Worm (Caenorhabditis elegans): Measurements from ENCODE around the gene idpp-8.
A peak's percentile ranks its signal among the peaks of the same experiment; 100 is the strongest.

idpp-8 gene

DNA sequence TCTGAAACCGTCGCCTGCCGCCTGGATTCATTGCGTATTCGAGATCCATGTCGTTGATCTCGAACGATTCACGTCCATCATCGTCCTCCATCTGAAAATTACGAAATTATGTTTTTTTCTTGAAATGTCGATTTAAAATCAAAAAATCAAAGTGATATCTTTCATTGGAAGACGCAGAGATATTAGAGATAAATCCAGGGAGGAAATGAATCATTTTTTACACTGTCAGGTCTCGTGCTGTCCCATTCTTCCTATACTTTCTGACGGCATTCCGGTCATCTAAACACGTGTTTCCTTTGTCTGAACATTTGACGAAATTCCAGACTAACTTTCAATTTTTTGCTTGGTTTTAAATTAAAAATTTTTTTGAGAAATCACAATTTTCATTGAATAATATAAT, 34.6 kb downstream of the idpp-8 start, which contains the start of gene stip-1:
Gene stip-1, minus strand, starts transcription at position 98 of the 400 bp plus-strand sequence.
- TF ChIP-seq Y75B8A.6 (GFP tag; IDR thresholded peaks at IDR 0.05) (no peak), mxl-3 (GFP tag; optimal IDR thresholded peaks at IDR 0.05) (peak; percentile 25)

DNA sequence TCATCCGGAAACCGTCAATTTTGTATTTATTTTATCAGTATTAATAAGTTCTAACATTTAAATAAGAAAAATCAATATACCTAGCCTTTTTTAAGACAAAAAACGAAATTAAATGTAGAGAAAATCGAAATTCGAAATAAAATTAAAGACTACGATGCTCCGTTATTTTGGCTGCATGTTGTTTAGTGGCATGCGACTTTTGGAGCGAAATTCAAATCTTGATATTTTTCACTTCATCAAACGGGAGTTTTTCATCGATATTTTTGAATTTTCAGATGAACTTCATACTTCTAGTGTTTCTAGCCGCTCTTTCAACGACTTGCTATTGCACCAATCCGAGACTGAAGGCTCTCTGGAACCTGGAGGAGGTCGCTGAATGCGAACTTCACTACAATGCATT, 35.1 kb downstream of the idpp-8 start, which contains the start of gene C07E3.9:
Gene C07E3.9, plus strand, starts transcription at position 270 of the 400 bp plus-strand sequence.
- no peak for TF ChIP-seq lim-7 (GFP tag; IDR thresholded peaks at IDR 0.05)
- no peak for TF ChIP-seq R02D3.7 (tag; optimal IDR thresholded peaks at IDR 0.05)
- TF ChIP-seq dpl-1 (GFP tag; optimal IDR thresholded peaks at IDR 0.05): peak; percentile 91
- no peak for TF ChIP-seq F10B5.3 (tag; optimal IDR thresholded peaks at IDR 0.05)
- TF ChIP-seq ceh-82 (tag; optimal IDR thresholded peaks at IDR 0.05): no peak
- peak; percentile 19 for TF ChIP-seq mes-2 (tag; optimal IDR thresholded peaks at IDR 0.05; ENCODE audit: poor library complexity, severe bottlenecking)
- TF ChIP-seq fkh-10 (GFP tag; optimal IDR thresholded peaks at IDR 0.05): no peak
- TF ChIP-seq aha-1 (tag): peak; percentile 91
- peak; percentile 65; the same call in 1 of the 2 replicates for TF ChIP-seq Y48G9A.11 (GFP tag; IDR thresholded peaks at IDR 0.05)
- TF ChIP-seq T20F7.1 (GFP tag; optimal IDR thresholded peaks at IDR 0.05): peak; percentile 94

DNA sequence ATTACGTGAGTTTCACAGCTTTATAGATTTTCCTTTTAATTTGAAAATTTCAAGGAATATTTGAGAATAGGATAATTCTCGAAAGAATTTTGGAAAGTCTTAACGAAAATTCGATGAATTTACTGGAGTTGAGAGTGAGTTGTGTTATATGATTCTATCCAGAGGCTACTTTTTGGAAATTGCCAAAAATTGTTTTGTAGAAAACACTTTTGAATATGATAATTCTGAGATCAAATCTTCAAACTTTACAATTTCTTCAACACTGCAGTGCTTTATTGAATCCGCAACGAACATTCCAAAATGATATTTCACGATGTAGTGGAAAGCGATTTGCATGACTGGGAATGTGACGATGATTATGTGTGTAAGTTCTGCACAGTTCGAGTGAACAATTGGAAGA, 36.6 kb downstream of the idpp-8 start, which contains the start of gene C07E3.8:
Gene C07E3.8, plus strand, starts transcription at position 301 of the 400 bp plus-strand sequence.
- no peak for TF ChIP-seq nhr-11 (tag; optimal IDR thresholded peaks at IDR 0.05)
- no peak for TF ChIP-seq mdt-29 (GFP tag; IDR thresholded peaks at IDR 0.05)
- TF ChIP-seq unc-39 (tag; optimal IDR thresholded peaks at IDR 0.05): no peak
- TF ChIP-seq nhr-48 (tag; optimal IDR thresholded peaks at IDR 0.05): no peak
- no peak for TF ChIP-seq dpl-1 (GFP tag; optimal IDR thresholded peaks at IDR 0.05)
- no peak for TF ChIP-seq zfp-3 (GFP tag; conservative IDR thresholded peaks at IDR 0.05)
- TF ChIP-seq dmd-8 (GFP tag; IDR thresholded peaks at IDR 0.05): no peak

DNA sequence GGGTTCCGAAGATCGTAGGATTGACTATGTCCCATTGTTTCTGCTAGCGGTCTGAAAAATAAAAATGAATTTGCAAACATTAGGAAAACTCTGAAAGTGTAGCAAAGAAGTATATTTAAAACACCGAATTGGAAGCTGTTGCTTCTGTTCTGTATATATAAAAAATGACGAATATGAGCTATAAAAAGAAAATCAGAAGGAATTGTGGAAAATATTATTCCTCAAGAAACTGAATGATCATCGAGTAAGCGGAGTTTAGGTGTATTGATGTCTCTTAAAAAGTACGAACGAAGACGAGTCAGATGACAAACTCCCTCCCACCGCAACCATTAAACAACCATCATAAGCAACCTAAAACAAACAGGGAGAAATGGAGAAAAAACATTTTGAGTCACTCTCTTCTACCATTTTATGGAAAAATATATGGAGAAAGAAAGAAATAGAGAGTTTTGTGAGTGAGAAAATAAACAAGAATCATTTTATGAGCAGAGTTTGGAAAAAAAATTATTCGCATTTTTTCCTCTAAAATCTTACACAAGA, 42.2 kb downstream of the idpp-8 start, which contains the start of gene C07E3.3:
Gene C07E3.3, minus strand, starts transcription at position 51 of the 540 bp plus-strand sequence.
- TF ChIP-seq unc-62 (GFP tag; optimal IDR thresholded peaks at IDR 0.05 in 1 of 2) (peak in 1 of 2 experiments; percentile 20), unc-62 (tag; optimal IDR thresholded peaks at IDR 0.05) (no peak), hif-1 (tag; optimal IDR thresholded peaks at IDR 0.05) (no peak), F44E2.7 (GFP tag; IDR thresholded peaks at IDR 0.05) (no peak), daf-16 (GFP tag; optimal IDR thresholded peaks at IDR 0.05) (no peak), daf-16 (tag; optimal IDR thresholded peaks at IDR 0.05) (peak; percentile 54)

DNA sequence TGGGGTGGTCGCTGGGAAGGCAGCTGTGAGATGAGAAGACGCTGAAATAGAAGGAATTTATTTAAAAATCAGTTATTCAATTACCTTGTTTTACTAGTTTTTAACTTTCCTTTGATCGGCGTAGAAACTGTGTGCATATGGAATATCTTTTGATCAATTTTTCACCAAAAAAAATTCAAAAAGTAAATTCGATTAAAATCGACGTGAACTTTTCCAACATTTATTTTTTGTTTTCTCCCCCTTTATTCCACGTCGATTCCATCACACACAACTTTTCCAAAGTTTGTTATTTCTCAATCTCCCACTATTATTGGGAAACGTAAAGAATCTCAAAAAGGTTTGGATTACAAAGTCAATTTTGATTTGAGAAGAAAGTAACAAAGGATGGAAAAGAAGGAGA, 45.1 kb downstream of the idpp-8 start, which contains the start of gene C07E3.4:
Gene C07E3.4, plus strand, starts transcription at position 301 of the 400 bp plus-strand sequence.
- no peak for TF ChIP-seq attf-4 (tag; optimal IDR thresholded peaks at IDR 0.05)
- TF ChIP-seq aha-1 (tag): peak; percentile 27
- TF ChIP-seq unc-62 (GFP tag; optimal IDR thresholded peaks at IDR 0.05 in 1 of 2): peak in 1 of 2 experiments; percentile 35
- no peak for TF ChIP-seq unc-62 (tag; optimal IDR thresholded peaks at IDR 0.05)
- TF ChIP-seq zip-2 (tag; optimal IDR thresholded peaks at IDR 0.05): no peak

DNA sequence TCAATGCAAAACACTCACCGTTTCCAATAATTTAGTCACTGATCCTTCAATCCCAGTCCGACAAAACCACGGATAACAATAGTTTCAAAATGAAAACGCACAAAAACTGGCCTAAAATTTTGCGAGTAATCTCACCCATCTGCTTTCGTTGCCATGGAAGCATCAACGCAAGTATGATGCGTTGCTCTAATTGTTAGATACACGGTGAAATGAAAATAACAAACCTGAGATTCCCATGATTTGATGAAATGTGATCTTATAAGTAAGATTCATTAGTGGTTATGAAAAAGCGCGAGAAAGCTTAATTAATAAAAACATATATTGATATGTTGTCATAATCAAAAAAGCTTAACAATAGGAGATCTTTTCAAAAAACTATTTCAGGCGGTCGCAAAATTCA, 51.9 kb downstream of the idpp-8 start, which contains the start of gene ceh-57:
Gene ceh-57, minus strand, starts transcription at position 95 of the 400 bp plus-strand sequence.
- TF ChIP-seq egl-43 (GFP tag; IDR thresholded peaks at IDR 0.05): no peak
- TF ChIP-seq lin-1 (GFP tag; IDR thresholded peaks at IDR 0.05): no peak
- no peak for TF ChIP-seq spr-3 (GFP tag; optimal IDR thresholded peaks at IDR 0.05)
- TF ChIP-seq nhr-41 (GFP tag; IDR thresholded peaks at IDR 0.05): no peak
- no peak for TF ChIP-seq gei-8 (GFP tag; optimal IDR thresholded peaks at IDR 0.05)
- no peak for TF ChIP-seq ceh-44 (GFP tag; IDR thresholded peaks at IDR 0.05)
- TF ChIP-seq lir-3 (tag; optimal IDR thresholded peaks at IDR 0.05): no peak
- TF ChIP-seq dmd-9 (GFP tag; IDR thresholded peaks at IDR 0.05): no peak
- no peak for TF ChIP-seq rbr-2 (tag; optimal IDR thresholded peaks at IDR 0.05)
- no peak for TF ChIP-seq nhr-10 (tag; optimal IDR thresholded peaks at IDR 0.05)
- TF ChIP-seq madf-9 (GFP tag; conservative IDR thresholded peaks at IDR 0.05): no peak
- no peak for TF ChIP-seq F26F4.8 (GFP tag; conservative IDR thresholded peaks at IDR 0.05)
- TF ChIP-seq hmg-1.1 (GFP tag; IDR thresholded peaks at IDR 0.05): no peak
- no peak for TF ChIP-seq ceh-82 (tag; optimal IDR thresholded peaks at IDR 0.05)
- no peak for TF ChIP-seq zip-2 (tag; optimal IDR thresholded peaks at IDR 0.05)
- no peak for TF ChIP-seq pha-4 (GFP tag; IDR thresholded peaks at IDR 0.05)
- TF ChIP-seq pha-4 (tag; optimal IDR thresholded peaks at IDR 0.05): no peak
